Fruit fly (Drosophila melanogaster): ENCODE results near the gene CG42818.

Gene CG42818

DNA sequence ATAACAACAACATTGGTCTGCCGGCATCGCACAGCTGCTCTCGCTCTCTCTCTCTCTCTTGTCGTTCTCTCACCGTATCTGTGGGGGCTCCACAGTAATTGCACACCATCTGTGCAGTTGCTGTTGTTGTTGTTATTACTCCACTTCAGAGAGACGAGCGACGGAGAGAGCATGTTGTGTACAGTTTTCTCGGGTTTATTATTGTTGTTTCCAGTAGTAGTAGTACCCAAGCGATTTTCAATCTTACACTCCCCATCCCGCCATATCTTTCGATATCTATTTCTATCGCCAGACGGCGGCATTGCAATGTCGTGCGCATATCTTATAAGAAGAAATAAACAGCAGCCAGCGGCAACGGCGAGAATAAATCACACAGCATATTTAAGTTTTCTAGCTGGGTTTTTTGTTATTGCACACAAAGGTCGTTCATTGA lies 26.4 kb downstream of the CG42818 start (continued):
- TF ChIP-seq sqz (GFP tag; optimal IDR thresholded peaks at IDR 0.05) (peak; percentile 21), sens (GFP tag) (no peak), CG4404 (GFP tag; IDR thresholded peaks at IDR 0.05) (no peak), CG10431 (GFP tag; optimal IDR thresholded peaks at IDR 0.05) (no peak), insv (GFP tag; optimal IDR thresholded peaks at IDR 0.05) (peak in 1 of 2 experiments; percentile 76), CG10209 (GFP tag; optimal IDR thresholded peaks at IDR 0.05) (no peak), CG13894 (tag; optimal IDR thresholded peaks at IDR 0.05) (peak; percentile 91), CG3838 (GFP tag; optimal IDR thresholded peaks at IDR 0.05) (peak; percentile 54), CG11695 (GFP tag; IDR thresholded peaks at IDR 0.05) (no peak), yki (optimal IDR thresholded peaks at IDR 0.05) (peak; percentile 73), CG5180 (GFP tag; optimal IDR thresholded peaks at IDR 0.05) (peak; percentile 65), Med (GFP tag) (peak; percentile 75), MESR4 (GFP tag; optimal IDR thresholded peaks at IDR 0.05) (no peak), CG42726 (GFP tag; IDR thresholded peaks at IDR 0.05; ENCODE audit: partially characterized antibody) (no peak), CG1792 (GFP tag; optimal IDR thresholded peaks at IDR 0.05) (no peak), trem (tag; optimal IDR thresholded peaks at IDR 0.05) (no peak), pb (GFP tag; optimal IDR thresholded peaks at IDR 0.05) (no peak), CG1529 (GFP tag; optimal IDR thresholded peaks at IDR 0.05) (no peak), NK7.1 (GFP tag; optimal IDR thresholded peaks at IDR 0.05) (no peak), kni (GFP tag; optimal IDR thresholded peaks at IDR 0.05) (peak; percentile 12), tup (GFP tag; optimal IDR thresholded peaks at IDR 0.05) (no peak), gem (tag; optimal IDR thresholded peaks at IDR 0.05) (no peak), eve (GFP tag; optimal IDR thresholded peaks at IDR 0.05) (no peak), fd3F (GFP tag; optimal IDR thresholded peaks at IDR 0.05) (no peak), C15 (GFP tag; IDR thresholded peaks at IDR 0.05) (no peak), ap (GFP tag; IDR thresholded peaks at IDR 0.05) (no peak), CG15479 (GFP tag; optimal IDR thresholded peaks at IDR 0.05) (peak; percentile 32), CG10321 (GFP tag; IDR thresholded peaks at IDR 0.05) (no peak), p53 (GFP tag; optimal IDR thresholded peaks at IDR 0.05) (no peak), CG4820 (GFP tag; optimal IDR thresholded peaks at IDR 0.05) (no peak), Dp (GFP tag; optimal IDR thresholded peaks at IDR 0.05) (no peak), caup (GFP tag; optimal IDR thresholded peaks at IDR 0.05; ENCODE audit: severe bottlenecking) (no peak), slbo (GFP tag; IDR thresholded peaks at IDR 0.05) (no peak), dimm (GFP tag; IDR thresholded peaks at IDR 0.05) (no peak), CG13424 (tag; optimal IDR thresholded peaks at IDR 0.05) (no peak), Atf3 (GFP tag; optimal IDR thresholded peaks at IDR 0.05) (no peak), CoRest (tag; optimal IDR thresholded peaks at IDR 0.05) (no peak), oc (tag; optimal IDR thresholded peaks at IDR 0.05) (no peak), crp (GFP tag; optimal IDR thresholded peaks at IDR 0.05) (peak in 1 of 2 experiments; percentile 70), CG9215 (GFP tag; IDR thresholded peaks at IDR 0.05) (no peak), CG18262 (tag; optimal IDR thresholded peaks at IDR 0.05) (no peak), dysf (GFP tag; IDR thresholded peaks at IDR 0.05) (no peak), eyg (GFP tag; optimal IDR thresholded peaks at IDR 0.05) (no peak), Bdp1 (GFP tag; optimal IDR thresholded peaks at IDR 0.05) (no peak), CG15073 (GFP tag; optimal IDR thresholded peaks at IDR 0.05) (no peak), Eip74EF (GFP tag; optimal IDR thresholded peaks at IDR 0.05) (no peak), CG7786 (GFP tag; optimal IDR thresholded peaks at IDR 0.05) (no peak), BtbVII (GFP tag; optimal IDR thresholded peaks at IDR 0.05) (no peak), gfzf (GFP tag; optimal IDR thresholded peaks at IDR 0.05) (no peak), CG16863 (GFP tag; optimal IDR thresholded peaks at IDR 0.05) (no peak), Dref (GFP tag; IDR thresholded peaks at IDR 0.05) (no peak), chif (GFP tag; optimal IDR thresholded peaks at IDR 0.05) (no peak)
